Worm (Caenorhabditis elegans): Measurements from ENCODE around the gene T23B5.4.

T23B5.4 gene

ce11 chrIV:12632430-12632829 lies 42.4 kb upstream of the T23B5.4 start (continued):
- TF ChIP-seq ztf-7 (tag; optimal IDR thresholded peaks at IDR 0.05) (no peak), hmg-1.1 (GFP tag; IDR thresholded peaks at IDR 0.05) (0 out of 2 replicates have a peak, but pooled peaks have one; percentile 21), nhr-11 (tag; optimal IDR thresholded peaks at IDR 0.05) (no peak), arid-1 (GFP tag; conservative IDR thresholded peaks at IDR 0.05) (no peak), mes-2 (tag; optimal IDR thresholded peaks at IDR 0.05; ENCODE audit: poor library complexity, severe bottlenecking) (no peak), Y5F2A.4 (GFP tag; optimal IDR thresholded peaks at IDR 0.05) (no peak), Y105C5A.15 (GFP tag; IDR thresholded peaks at IDR 0.05) (no peak), hif-1 (tag; optimal IDR thresholded peaks at IDR 0.05) (no peak), zip-2 (tag; optimal IDR thresholded peaks at IDR 0.05) (no peak), lir-3 (tag; optimal IDR thresholded peaks at IDR 0.05) (no peak), lsy-2 (tag; optimal IDR thresholded peaks at IDR 0.05) (peak in 1 of 2 experiments; percentile 36), daf-16 (GFP tag; optimal IDR thresholded peaks at IDR 0.05) (no peak), daf-16 (tag; optimal IDR thresholded peaks at IDR 0.05) (no peak), gei-8 (GFP tag; optimal IDR thresholded peaks at IDR 0.05) (no peak), F10B5.3 (tag; optimal IDR thresholded peaks at IDR 0.05) (no peak)

- TF ChIP-seq tag-97 (GFP tag; IDR thresholded peaks at IDR 0.05) (no peak), dve-1 (tag; optimal IDR thresholded peaks at IDR 0.05; ENCODE audit: insufficient read depth) (peak; percentile 15), F44E2.7 (GFP tag; IDR thresholded peaks at IDR 0.05) (no peak), nhr-10 (tag; optimal IDR thresholded peaks at IDR 0.05) (no peak), ZK337.2 (GFP tag; IDR thresholded peaks at IDR 0.05) (no peak), ceh-44 (GFP tag; IDR thresholded peaks at IDR 0.05) (no peak), unc-62 (GFP tag; optimal IDR thresholded peaks at IDR 0.05 in 1 of 2) (peak in 1 of 2 experiments; percentile 72), unc-62 (tag; optimal IDR thresholded peaks at IDR 0.05) (no peak), pqm-1 (tag; optimal IDR thresholded peaks at IDR 0.05) (no peak), F37D6.2 (tag; optimal IDR thresholded peaks at IDR 0.05) (no peak), ceh-62 (tag; optimal IDR thresholded peaks at IDR 0.05) (no peak), mdl-1 (tag; optimal IDR thresholded peaks at IDR 0.05) (peak in 1 of 2 experiments; percentile 23), unc-130 (GFP tag; optimal IDR thresholded peaks at IDR 0.05) (no peak), dmd-9 (GFP tag; IDR thresholded peaks at IDR 0.05) (no peak), nhr-28 (tag; optimal IDR thresholded peaks at IDR 0.05) (peak; percentile 40), snpc-4 (tag; optimal IDR thresholded peaks at IDR 0.05) (no peak), pha-4 (GFP tag; IDR thresholded peaks at IDR 0.05) (no peak), pha-4 (tag; optimal IDR thresholded peaks at IDR 0.05) (no peak), zfp-3 (GFP tag; conservative IDR thresholded peaks at IDR 0.05) (no peak), gei-8 (GFP tag; optimal IDR thresholded peaks at IDR 0.05) (no peak), cey-2 (tag; optimal IDR thresholded peaks at IDR 0.05; ENCODE audit: borderline replicate concordance, insufficient read depth) (no peak), Y105C5A.15 (GFP tag; IDR thresholded peaks at IDR 0.05) (no peak), nhr-48 (tag; optimal IDR thresholded peaks at IDR 0.05) (no peak), nhr-77 (tag; optimal IDR thresholded peaks at IDR 0.05) (no peak), mxl-3 (GFP tag; optimal IDR thresholded peaks at IDR 0.05) (no peak), ztf-11 (tag; optimal IDR thresholded peaks at IDR 0.05) (no peak), sdz-12 (GFP tag; optimal IDR thresholded peaks at IDR 0.05) (no peak), lin-1 (GFP tag; IDR thresholded peaks at IDR 0.05) (no peak), rbr-2 (tag; optimal IDR thresholded peaks at IDR 0.05) (no peak), nhr-42 (GFP tag; IDR thresholded peaks at IDR 0.05) (no peak), mep-1 (tag; optimal IDR thresholded peaks at IDR 0.05) (peak; percentile 0), nhr-102 (tag; optimal IDR thresholded peaks at IDR 0.05) (no peak), dmd-8 (GFP tag; IDR thresholded peaks at IDR 0.05) (no peak), set-16 (GFP tag; IDR thresholded peaks at IDR 0.05) (no peak), lin-13 (GFP tag; optimal IDR thresholded peaks at IDR 0.05) (no peak), hmg-1.1 (GFP tag; IDR thresholded peaks at IDR 0.05) (no peak), Y48G9A.11 (GFP tag; IDR thresholded peaks at IDR 0.05) (no peak), attf-4 (tag; optimal IDR thresholded peaks at IDR 0.05) (no peak), snpc-1.2 (GFP tag; IDR thresholded peaks at IDR 0.05) (no peak), daf-19 (GFP tag; conservative IDR thresholded peaks at IDR 0.05) (no peak)
Measured at ce11 chrIV:12633825-12634224, 41.0 kb upstream of the T23B5.4 start.

Data from whole organism, L4 larva.